Fruit fly (Drosophila melanogaster) whole organism, prepupa: ENCODE data around the gene Son.

Experiments used
- CG10631 ChIP-seq: fragments of 200-800 bp; sonication (Bioruptor generic); optimal IDR thresholded peaks from 2 replicates; lab custom pipeline; 2016; ENCODE audit warnings: missing biosample characterization, missing genetic modification characterization
- CG10669 ChIP-seq: fragments of 200-800 bp; sonication (Bioruptor generic); optimal IDR thresholded peaks from 3 replicates; lab custom pipeline; 2018; ENCODE audit warnings: missing biosample characterization, mild to moderate bottlenecking, missing genetic modification characterization, moderate library complexity
- CG11762 ChIP-seq: fragments of 200-800 bp; sonication (Bioruptor generic); optimal IDR thresholded peaks from 3 replicates; lab custom pipeline; 2016; ENCODE audit warnings: missing biosample characterization, missing genetic modification characterization; ENCODE audit not compliant: insufficient read depth
- CG15336 ChIP-seq: fragments of 200-800 bp; sonication (Bioruptor generic); IDR thresholded peaks from 2 replicates; pipeline ENCODE4 v1.3.6; 2022; ENCODE audit warnings: missing biosample characterization, missing genetic modification characterization
- CG1621 ChIP-seq: fragments of 200-800 bp; sonication (Bioruptor generic); optimal IDR thresholded peaks from 3 replicates; lab custom pipeline; 2018; ENCODE audit warnings: missing biosample characterization, mild to moderate bottlenecking, missing genetic modification characterization
- CG16779 ChIP-seq: fragments of 200-800 bp; sonication (Bioruptor generic); optimal IDR thresholded peaks from 3 replicates; lab custom pipeline; 2017; ENCODE audit warnings: missing biosample characterization, mild to moderate bottlenecking, missing genetic modification characterization
- CG3032 ChIP-seq: fragments of 200-800 bp; optimal IDR thresholded peaks from 2 replicates; lab custom pipeline; 2019; ENCODE audit warnings: missing biosample characterization, mild to moderate bottlenecking, missing genetic modification characterization, moderate library complexity
- CG31627 ChIP-seq: fragments of 200-800 bp; sonication (Bioruptor generic); optimal IDR thresholded peaks from 3 replicates; lab custom pipeline; 2016; ENCODE audit warnings: missing biosample characterization, missing genetic modification characterization
- CG32006 ChIP-seq: fragments of 200-800 bp; sonication (Bioruptor generic); optimal IDR thresholded peaks from 3 replicates; lab custom pipeline; 2017; ENCODE audit warnings: missing biosample characterization, mild to moderate bottlenecking, missing genetic modification characterization
- CG3919 ChIP-seq: fragments of 200-800 bp; sonication (Bioruptor generic); optimal IDR thresholded peaks from 3 replicates; lab custom pipeline; 2016; ENCODE audit warnings: missing biosample characterization, missing genetic modification characterization
- CG4318 ChIP-seq: fragments of 200-800 bp; sonication (Bioruptor generic); optimal IDR thresholded peaks from 3 replicates; lab custom pipeline; 2017; ENCODE audit warnings: missing biosample characterization, mild to moderate bottlenecking, missing genetic modification characterization
- CG6163 ChIP-seq: fragments of 200-800 bp; sonication (Bioruptor generic); IDR thresholded peaks from 3 replicates; pipeline ENCODE4 v1.3.6; 2022; ENCODE audit warnings: missing biosample characterization, missing genetic modification characterization
- CG6276 ChIP-seq: fragments of 200-800 bp; sonication (Bioruptor generic); optimal IDR thresholded peaks from 2 replicates; lab custom pipeline; 2017; ENCODE audit warnings: missing biosample characterization, mild to moderate bottlenecking, missing genetic modification characterization
- CG6808 ChIP-seq: fragments of 200-800 bp; sonication (Bioruptor generic); optimal IDR thresholded peaks from 3 replicates; lab custom pipeline; 2017; ENCODE audit warnings: missing biosample characterization, missing genetic modification characterization, mild to moderate bottlenecking, moderate library complexity, missing genetic modification reagents
- CG6854 ChIP-seq: fragments of 200-800 bp; sonication (Bioruptor generic); optimal IDR thresholded peaks from 2 replicates; lab custom pipeline; 2017; ENCODE audit warnings: missing biosample characterization, mild to moderate bottlenecking, missing genetic modification characterization
- CG7368 ChIP-seq: fragments of 200-800 bp; sonication (Bioruptor generic); optimal IDR thresholded peaks from 3 replicates; lab custom pipeline; 2016; ENCODE audit warnings: missing biosample characterization, missing genetic modification characterization
- CG8119 ChIP-seq: fragments of 200-800 bp; sonication (Bioruptor generic); IDR thresholded peaks from 3 replicates; pipeline ENCODE4 v1.3.6; 2022; ENCODE audit warnings: missing biosample characterization, missing genetic modification characterization
- CG8632 ChIP-seq: fragments of 200-800 bp; sonication (Bioruptor generic); optimal IDR thresholded peaks from 3 replicates; lab custom pipeline; 2016; ENCODE audit warnings: missing biosample characterization, missing genetic modification characterization
- Eip75B ChIP-seq: fragments of 200-800 bp; sonication (Bioruptor generic); optimal IDR thresholded peaks from 3 replicates; lab custom pipeline; 2016; ENCODE audit warnings: missing biosample characterization, missing genetic modification characterization
- Eip78C ChIP-seq: fragments of 200-800 bp; sonication (Bioruptor generic); peaks from one replicate; lab custom pipeline; 2016; ENCODE audit warnings: missing biosample characterization, missing genetic modification characterization
- Eip93F ChIP-seq: fragments of 200-800 bp; sonication (Bioruptor generic); optimal IDR thresholded peaks from 2 replicates; lab custom pipeline; 2016; ENCODE audit warnings: missing biosample characterization, mild to moderate bottlenecking, missing genetic modification characterization
- Ets21C ChIP-seq: fragments of 200-800 bp; sonication (Bioruptor generic); optimal IDR thresholded peaks from 3 replicates; lab custom pipeline; 2016; ENCODE audit warnings: missing biosample characterization, missing genetic modification characterization
- Ets96B ChIP-seq: fragments of 200-800 bp; optimal IDR thresholded peaks from 2 replicates; lab custom pipeline; 2019; ENCODE audit warnings: missing biosample characterization, mild to moderate bottlenecking, missing genetic modification characterization, moderate library complexity
- Gug ChIP-seq: fragments of 200-800 bp; sonication (Bioruptor generic); IDR thresholded peaks from 2 replicates; pipeline ENCODE4 v1.3.6; 2022; ENCODE audit warnings: missing biosample characterization, missing genetic modification characterization
- Hr38 ChIP-seq: sonication (Bioruptor generic); optimal IDR thresholded peaks from 2 replicates; lab custom pipeline; 2016; ENCODE audit warnings: missing biosample characterization, missing genetic modification characterization
- Hr39 ChIP-seq: fragments of 200-800 bp; sonication (Bioruptor generic); optimal IDR thresholded peaks from 2 replicates; lab custom pipeline; 2016; ENCODE audit warnings: missing biosample characterization, missing genetic modification characterization
- Hr4 ChIP-seq: fragments of 200-800 bp; sonication (Bioruptor generic); optimal IDR thresholded peaks from 3 replicates; lab custom pipeline; 2016; ENCODE audit warnings: missing biosample characterization, missing genetic modification characterization
- Lpt ChIP-seq: fragments of 200-800 bp; sonication (Bioruptor generic); optimal IDR thresholded peaks from 3 replicates; lab custom pipeline; 2016; ENCODE audit warnings: missing biosample characterization, missing genetic modification characterization
- OdsH ChIP-seq: fragments of 200-800 bp; sonication (Bioruptor generic); optimal IDR thresholded peaks from 3 replicates; lab custom pipeline; 2016; ENCODE audit warnings: missing biosample characterization, missing genetic modification characterization
- Smox ChIP-seq: fragments of 200-800 bp; sonication (Bioruptor generic); optimal IDR thresholded peaks from 3 replicates; lab custom pipeline; 2016; ENCODE audit warnings: missing biosample characterization, missing genetic modification characterization
- Sox14 ChIP-seq: fragments of 200-800 bp; sonication (Bioruptor generic); optimal IDR thresholded peaks from 3 replicates; lab custom pipeline; 2016; ENCODE audit warnings: missing biosample characterization, missing genetic modification characterization
- Sox15 ChIP-seq: fragments of 200-800 bp; sonication (Bioruptor generic); optimal IDR thresholded peaks from 3 replicates; lab custom pipeline; 2016; ENCODE audit warnings: missing biosample characterization, missing genetic modification characterization
- achi ChIP-seq: fragments of 200-800 bp; sonication (Bioruptor generic); optimal IDR thresholded peaks from 3 replicates; lab custom pipeline; 2016; ENCODE audit warnings: missing biosample characterization, missing genetic modification characterization
- acj6 ChIP-seq: fragments of 200-800 bp; sonication (Bioruptor generic); optimal IDR thresholded peaks from 3 replicates; lab custom pipeline; 2016; ENCODE audit warnings: missing biosample characterization, missing genetic modification characterization
- cyc ChIP-seq: fragments of 200-800 bp; sonication (Bioruptor generic); optimal IDR thresholded peaks from 3 replicates; lab custom pipeline; 2016; ENCODE audit warnings: missing biosample characterization, missing genetic modification characterization
- dac ChIP-seq: fragments of 200-800 bp; sonication (Bioruptor generic); optimal IDR thresholded peaks from 2 replicates; lab custom pipeline; 2017; ENCODE audit warnings: missing biosample characterization, mild to moderate bottlenecking, missing genetic modification characterization
- dsx ChIP-seq: fragments of 200-800 bp; optimal IDR thresholded peaks from 3 replicates; lab custom pipeline; 2019; ENCODE audit warnings: missing biosample characterization, mild to moderate bottlenecking, missing genetic modification characterization, moderate library complexity; ENCODE audit not compliant: poor library complexity, severe bottlenecking
- eg ChIP-seq: fragments of 200-800 bp; sonication (Bioruptor generic); IDR thresholded peaks from 3 replicates; pipeline ENCODE4 v1.3.6; 2022; ENCODE audit warnings: missing biosample characterization, missing genetic modification characterization
- fd59A ChIP-seq: fragments of 200-800 bp; sonication (Bioruptor generic); optimal IDR thresholded peaks from 2 replicates; lab custom pipeline; 2017; ENCODE audit warnings: missing biosample characterization, mild to moderate bottlenecking, missing genetic modification characterization, missing genetic modification reagents
- fkh ChIP-seq: fragments of 200-800 bp; sonication (Bioruptor generic); optimal IDR thresholded peaks from 3 replicates; lab custom pipeline; 2017; ENCODE audit warnings: missing biosample characterization, mild to moderate bottlenecking, missing genetic modification characterization, moderate library complexity
- lz ChIP-seq: fragments of 200-800 bp; sonication (Bioruptor generic); optimal IDR thresholded peaks from 3 replicates; lab custom pipeline; 2016; ENCODE audit warnings: missing biosample characterization, missing genetic modification characterization
- net ChIP-seq: fragments of 200-800 bp; sonication (Bioruptor generic); optimal IDR thresholded peaks from 3 replicates; lab custom pipeline; 2016; ENCODE audit warnings: missing biosample characterization, missing genetic modification characterization
- pdm3 ChIP-seq: fragments of 200-800 bp; sonication (Bioruptor generic); optimal IDR thresholded peaks from 3 replicates; lab custom pipeline; 2016; ENCODE audit warnings: missing biosample characterization, missing genetic modification characterization
- salr ChIP-seq, 2 experiments: fragments of 200-800 bp; sonication (Bioruptor generic); optimal IDR thresholded peaks; 3 replicates each; lab custom pipeline; 2016 to 2018; ENCODE audit warnings: missing biosample characterization in 2 of 2, missing genetic modification characterization in 2 of 2, mild to moderate bottlenecking in 1 of 2
- spab ChIP-seq: fragments of 200-800 bp; sonication (Bioruptor generic); optimal IDR thresholded peaks from 2 replicates; lab custom pipeline; 2017; ENCODE audit warnings: missing biosample characterization, mild to moderate bottlenecking, missing genetic modification characterization, missing genetic modification reagents
- ss ChIP-seq, 2 experiments: fragments of 200-800 bp; sonication (Bioruptor generic); optimal IDR thresholded peaks; 2 replicates in 1 of 2; 3 replicates in 1 of 2; lab custom pipeline; 2017 to 2018; ENCODE audit warnings: mild to moderate bottlenecking in 2 of 2, missing biosample characterization in 2 of 2, missing genetic modification characterization in 2 of 2, moderate library complexity in 1 of 2
- topi ChIP-seq: fragments of 200-800 bp; sonication (Bioruptor generic); optimal IDR thresholded peaks from 3 replicates; lab custom pipeline; 2016; ENCODE audit warnings: missing biosample characterization, missing genetic modification characterization

Son gene

DNA sequence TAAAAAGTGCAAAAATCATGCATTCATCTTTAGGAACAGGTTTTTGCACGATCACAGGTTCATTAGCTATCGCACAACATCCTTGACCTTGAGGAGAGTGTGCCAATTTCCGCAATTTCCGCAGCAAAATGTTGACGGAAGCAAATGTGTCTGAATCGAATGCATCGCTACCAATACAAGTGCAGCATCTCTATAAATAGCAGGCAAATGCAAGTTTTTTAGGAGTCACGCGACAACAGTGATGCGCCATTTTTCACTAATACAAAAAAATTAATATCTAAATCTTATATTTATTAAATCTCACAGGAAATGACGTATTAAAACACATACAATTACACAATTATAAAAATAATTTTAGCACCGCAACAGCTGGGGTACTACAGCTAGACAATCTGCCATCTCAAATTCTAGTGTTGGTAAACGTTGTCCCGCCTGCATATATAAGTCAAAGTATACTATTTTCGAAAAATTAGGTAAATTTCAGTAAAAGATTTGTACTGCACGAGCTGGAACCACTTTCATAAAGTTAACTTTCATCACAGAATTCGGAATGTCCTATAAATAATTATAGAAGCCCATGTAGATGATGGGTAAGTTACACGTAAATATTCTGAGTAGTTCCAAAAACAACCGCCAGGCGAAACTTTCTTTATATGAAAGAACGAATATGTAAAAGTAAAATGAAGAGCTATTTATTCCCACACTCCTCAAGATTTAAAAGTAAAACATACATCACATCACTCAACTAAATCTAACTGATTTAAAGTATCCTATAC is 3.8 kb upstream of the Son start, which contains the start of gene CG9399 (continued):
- TF ChIP-seq eg (GFP tag; lab: Robert Waterston, UW) = peak; percentile 99
- TF ChIP-seq Hr38 (GFP tag; lab: Kevin White, UChicago) = peak; percentile 72
- peak; percentile 93 for TF ChIP-seq CG1621
- peak; percentile 99 for TF ChIP-seq CG10631
- TF ChIP-seq Sox15 = peak; percentile 97
- TF ChIP-seq CG3032 = peak; percentile 97
- TF ChIP-seq Ets96B (tag; lab: Kevin White, UChicago) = peak; percentile 98
- TF ChIP-seq Hr4 = peak; percentile 98
- peak; percentile 96 for TF ChIP-seq Sox14
- peak; percentile 98 for TF ChIP-seq Smox (GFP tag; lab: Kevin White, UChicago)
- TF ChIP-seq CG11762 (GFP tag; lab: Kevin White, UChicago) = peak; percentile 97
- TF ChIP-seq acj6 = peak; percentile 98
- peak; percentile 99 for TF ChIP-seq Eip78C
- TF ChIP-seq Ets21C (GFP tag; lab: Kevin White, UChicago) = peak; percentile 93
- peak; percentile 95 to 98 for TF ChIP-seq salr (GFP tag; optimal IDR thresholded peaks at IDR 0.05; lab: Kevin White, UChicago)
- TF ChIP-seq CG3919 (GFP tag; lab: Kevin White, UChicago) = peak; percentile 98
- peak; percentile 97 for TF ChIP-seq CG4318 (GFP tag; lab: Kevin White, UChicago)
- peak; percentile 97 for TF ChIP-seq CG15336 (GFP tag; lab: Robert Waterston, UW)
- TF ChIP-seq CG7368 (GFP tag; lab: Kevin White, UChicago) = peak; percentile 94
- TF ChIP-seq achi (GFP tag; lab: Kevin White, UChicago) = peak; percentile 97
- peak; percentile 58 for TF ChIP-seq fkh (GFP tag; lab: Kevin White, UChicago)
- peak; percentile 98 for TF ChIP-seq pdm3
- peak; percentile 97 for TF ChIP-seq CG8119
- peak; percentile 98 for TF ChIP-seq Eip93F
- TF ChIP-seq dsx (GFP tag; lab: Kevin White, UChicago) = peak; percentile 95
- TF ChIP-seq CG31627 = peak; percentile 97
- TF ChIP-seq fd59A (GFP tag; lab: Kevin White, UChicago) = peak; percentile 92
- TF ChIP-seq topi (GFP tag; lab: Kevin White, UChicago) = peak; percentile 96

DNA sequence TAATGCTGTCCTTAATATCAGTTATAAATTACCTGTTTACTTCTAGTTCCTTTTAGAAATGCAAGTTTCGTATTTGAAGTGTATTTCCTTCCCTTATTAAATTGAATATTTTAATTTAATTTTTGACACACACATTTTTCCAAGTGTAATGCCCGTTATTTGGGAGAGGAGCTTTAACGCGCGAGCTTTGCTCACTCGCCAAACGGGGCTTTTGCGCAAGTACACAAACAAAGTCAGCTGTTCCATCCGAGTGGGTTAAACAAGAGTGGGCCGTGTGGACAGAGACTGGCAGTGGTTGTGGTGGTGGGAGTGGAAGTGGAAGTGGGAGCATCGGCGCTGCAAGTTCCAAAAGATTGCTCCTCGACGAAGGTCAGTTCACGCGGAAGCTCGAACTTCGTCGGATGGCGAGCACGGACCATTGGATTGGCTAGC is 3.3 kb downstream of the Son start, which contains the start of gene CG8301:
Gene CG8301 (plus strand): TSS at position 218 of the 432 bp plus-strand sequence.
- no peak for TF ChIP-seq CG6276 (GFP tag; lab: Kevin White, UChicago)
- no peak for TF ChIP-seq Hr39
- no peak for TF ChIP-seq CG8632 (GFP tag; lab: Kevin White, UChicago)
- TF ChIP-seq Lpt (GFP tag; lab: Kevin White, UChicago) = peak; percentile 21
- TF ChIP-seq lz (GFP tag; lab: Kevin White, UChicago) = peak; percentile 34
- TF ChIP-seq Eip78C = peak; percentile 35
- no peak for TF ChIP-seq salr (GFP tag; optimal IDR thresholded peaks at IDR 0.05; lab: Kevin White, UChicago)
- no peak for TF ChIP-seq CG11762 (GFP tag; lab: Kevin White, UChicago)
- no peak for TF ChIP-seq CG6163 (GFP tag; lab: Robert Waterston, UW)
- no peak for TF ChIP-seq spab
- peak; percentile 53 for TF ChIP-seq OdsH
- peak; percentile 51 for TF ChIP-seq CG32006 (GFP tag; lab: Kevin White, UChicago)
- peak; percentile 27 for TF ChIP-seq CG16779 (tag; lab: Kevin White, UChicago)
- TF ChIP-seq CG10669 (GFP tag; lab: Kevin White, UChicago) = no peak
- peak; percentile 58 for TF ChIP-seq eg (GFP tag; lab: Robert Waterston, UW)
- no peak for TF ChIP-seq cyc (GFP tag; lab: Kevin White, UChicago)
- TF ChIP-seq pdm3 = peak; percentile 50
- TF ChIP-seq net (GFP tag; lab: Kevin White, UChicago) = peak; percentile 49
- peak; percentile 28 for TF ChIP-seq Eip75B (GFP tag; lab: Kevin White, UChicago)
- TF ChIP-seq CG3032 = no peak
- TF ChIP-seq Hr4 = peak; percentile 59
- TF ChIP-seq CG8119 = peak; percentile 57; the same call in 2 of the 3 replicates
- TF ChIP-seq Ets96B (tag; lab: Kevin White, UChicago) = peak; percentile 21
- no peak for TF ChIP-seq CG6808 (GFP tag; lab: Kevin White, UChicago)
- TF ChIP-seq ss (GFP tag; optimal IDR thresholded peaks at IDR 0.05; lab: Kevin White, UChicago) = peak in 1 of 2 experiments; percentile 21
- peak; percentile 23 for TF ChIP-seq achi (GFP tag; lab: Kevin White, UChicago)
- TF ChIP-seq Gug (GFP tag; lab: Robert Waterston, UW) = no peak
- TF ChIP-seq acj6 = peak; percentile 33
- no peak for TF ChIP-seq CG6854 (GFP tag; lab: Kevin White, UChicago)
- TF ChIP-seq topi (GFP tag; lab: Kevin White, UChicago) = no peak
- no peak for TF ChIP-seq dac (GFP tag; lab: Kevin White, UChicago)
- no peak for TF ChIP-seq CG10631
- no peak for TF ChIP-seq CG1621
- peak; percentile 11 for TF ChIP-seq Sox14
- TF ChIP-seq CG7368 (GFP tag; lab: Kevin White, UChicago) = peak; percentile 45
